Worm (Caenorhabditis elegans) whole organism, L4/young adult: ENCODE data around the gene clec-125.
"Not testable (repeated sequence)": the region's sequence is repeated elsewhere in the genome, so short reads cannot be mapped to it uniquely, and the experiment has no call there.

Experiments used
- W03F9.2 ChIP-seq: fragments of 150-350 bp; optimal IDR thresholded peaks from 2 replicates; lab custom pipeline; 2014; ENCODE audit warnings: missing biosample characterization, missing genetic modification characterization
- dao-5 ChIP-seq: sonication (generic microtip); optimal IDR thresholded peaks from 2 replicates; lab custom pipeline; 2016; ENCODE audit warnings: missing genotype, missing genetic modification characterization, moderate library complexity, missing compliant biosample characterization
- him-1 ChIP-seq: sonication (generic microtip); optimal IDR thresholded peaks from 2 replicates; lab custom pipeline; 2016; ENCODE audit warnings: missing genotype, missing genetic modification reagents, missing genetic modification characterization, missing compliant biosample characterization

clec-125 gene

ce11 chrII:3515384-3516053 is at the start of gene clec-125, which contains the start of gene Y49F6B.14:
clec-125 (plus strand) TSS chrII:3516003.
Y49F6B.14 (minus strand) TSS chrII:3515484.
- no peak for TF ChIP-seq him-1 (tag; lab: Kevin White, UChicago)
- TF ChIP-seq dao-5 = no peak
- TF ChIP-seq W03F9.2 = no peak

- no peak for TF ChIP-seq W03F9.2
These were observed 45.3 kb upstream of the clec-125 start, which contains the start of gene Y49F6B.20 for ce11 chrII:3470549-3470948. Y49F6B.20 (minus strand) TSS chrII:3470649.

- no peak for TF ChIP-seq W03F9.2
- no peak for TF ChIP-seq him-1 (tag; lab: Kevin White, UChicago)
- TF ChIP-seq dao-5 = no peak
These were observed 44.2 kb upstream of the clec-125 start, which contains the start of gene Y49F6B.13 for ce11 chrII:3471603-3472002. Y49F6B.13 (minus strand) TSS chrII:3471703.

- TF ChIP-seq W03F9.2 = no peak
- no peak for TF ChIP-seq dao-5
- no peak for TF ChIP-seq him-1 (tag; lab: Kevin White, UChicago)
These were observed 43.5 kb upstream of the clec-125 start, which contains the start of gene Y49F6B.12 for ce11 chrII:3472316-3472715. Y49F6B.12 (minus strand) TSS chrII:3472416.

- no peak for TF ChIP-seq him-1 (tag; lab: Kevin White, UChicago)
- no peak for TF ChIP-seq W03F9.2
- TF ChIP-seq dao-5 = no peak
These were observed 43.0 kb upstream of the clec-125 start, which contains the start of gene Y49F6B.6 for ce11 chrII:3472817-3473216. Y49F6B.6 (plus strand) TSS chrII:3473117.

ce11 chrII:3473744-3474143 is 42.1 kb upstream of the clec-125 start, which contains the start of gene sdz-32:
sdz-32 (plus strand) TSS chrII:3474044.
- TF ChIP-seq him-1 (tag; lab: Kevin White, UChicago) = no peak
- TF ChIP-seq dao-5 = no peak
- TF ChIP-seq W03F9.2 = no peak

- no peak for TF ChIP-seq W03F9.2
- no peak for TF ChIP-seq dao-5
- no peak for TF ChIP-seq him-1 (tag; lab: Kevin White, UChicago)
These were observed 39.3 kb upstream of the clec-125 start for ce11 chrII:3476536-3476935.

- TF ChIP-seq W03F9.2 = no peak
- TF ChIP-seq dao-5 = no peak
- TF ChIP-seq him-1 (tag; lab: Kevin White, UChicago) = no peak
These were observed 38.6 kb upstream of the clec-125 start, which contains the start of gene fbxb-104 for ce11 chrII:3477171-3477570. fbxb-104 (minus strand) TSS chrII:3477271.

- no peak for TF ChIP-seq him-1 (tag; lab: Kevin White, UChicago)
- no peak for TF ChIP-seq dao-5
These were observed 34.2 kb upstream of the clec-125 start, which contains the start of gene Y49F6B.8 for ce11 chrII:3481584-3481983. Y49F6B.8 (minus strand) TSS chrII:3481684.

ce11 chrII:3482231-3482630 is 33.6 kb upstream of the clec-125 start, which contains the start of gene smu-2:
smu-2 (plus strand) TSS chrII:3482408.
- TF ChIP-seq him-1 (tag; lab: Kevin White, UChicago) = no peak
- TF ChIP-seq W03F9.2 = no peak
- no peak for TF ChIP-seq dao-5

- not testable (repeated sequence) for TF ChIP-seq dao-5; him-1 (tag; lab: Kevin White, UChicago); W03F9.2
These were observed 25.0 kb upstream of the clec-125 start, which contains the start of gene fbxb-112 for ce11 chrII:3490797-3491196. fbxb-112 (plus strand) TSS chrII:3491097.

- TF ChIP-seq dao-5 (no peak), W03F9.2 (no peak), him-1 (tag; lab: Kevin White, UChicago) (no peak)
These were observed 16.4 kb upstream of the clec-125 start, which contains the start of gene Y49F6B.9 for ce11 chrII:3499386-3499785. Y49F6B.9 (minus strand) TSS chrII:3499387.

- no peak for TF ChIP-seq dao-5
- TF ChIP-seq W03F9.2 = no peak
- TF ChIP-seq him-1 (tag; lab: Kevin White, UChicago) = no peak
These were observed 15.4 kb upstream of the clec-125 start for ce11 chrII:3500373-3500772.

ce11 chrII:3502011-3502410 is 13.8 kb upstream of the clec-125 start:
- TF ChIP-seq dao-5 (no peak), W03F9.2 (no peak), him-1 (tag; lab: Kevin White, UChicago) (no peak)
